Fruit fly (Drosophila melanogaster) whole organism, prepupa: ENCODE results near the gene aqz.

Experiments
- Blimp-1 ChIP-seq: fragments of 200-800 bp; sonication (Bioruptor generic); optimal IDR thresholded peaks from 3 replicates; lab custom pipeline; 2017; ENCODE audit warnings: missing biosample characterization, missing genetic modification characterization, mild to moderate bottlenecking, moderate library complexity, missing genetic modification reagents
- CG10631 ChIP-seq: fragments of 200-800 bp; sonication (Bioruptor generic); optimal IDR thresholded peaks from 2 replicates; lab custom pipeline; 2016; ENCODE audit warnings: missing biosample characterization, missing genetic modification characterization
- CG10669 ChIP-seq: fragments of 200-800 bp; sonication (Bioruptor generic); optimal IDR thresholded peaks from 3 replicates; lab custom pipeline; 2018; ENCODE audit warnings: missing biosample characterization, mild to moderate bottlenecking, missing genetic modification characterization, moderate library complexity
- CG11294 ChIP-seq: fragments of 200-800 bp; sonication (Bioruptor generic); IDR thresholded peaks from 2 replicates; pipeline ENCODE4 v1.3.6; 2022; ENCODE audit warnings: missing biosample characterization, missing genetic modification characterization
- CG11902 ChIP-seq: fragments of 200-800 bp; sonication (Bioruptor generic); optimal IDR thresholded peaks from 3 replicates; lab custom pipeline; 2016; ENCODE audit warnings: missing biosample characterization, missing genetic modification characterization
- CG15336 ChIP-seq: fragments of 200-800 bp; sonication (Bioruptor generic); IDR thresholded peaks from 2 replicates; pipeline ENCODE4 v1.3.6; 2022; ENCODE audit warnings: missing biosample characterization, missing genetic modification characterization
- CG1621 ChIP-seq: fragments of 200-800 bp; sonication (Bioruptor generic); optimal IDR thresholded peaks from 3 replicates; lab custom pipeline; 2018; ENCODE audit warnings: missing biosample characterization, mild to moderate bottlenecking, missing genetic modification characterization
- CG16779 ChIP-seq: fragments of 200-800 bp; sonication (Bioruptor generic); optimal IDR thresholded peaks from 3 replicates; lab custom pipeline; 2017; ENCODE audit warnings: missing biosample characterization, mild to moderate bottlenecking, missing genetic modification characterization
- CG3032 ChIP-seq: fragments of 200-800 bp; optimal IDR thresholded peaks from 2 replicates; lab custom pipeline; 2019; ENCODE audit warnings: missing biosample characterization, mild to moderate bottlenecking, missing genetic modification characterization, moderate library complexity
- CG31627 ChIP-seq: fragments of 200-800 bp; sonication (Bioruptor generic); optimal IDR thresholded peaks from 3 replicates; lab custom pipeline; 2016; ENCODE audit warnings: missing biosample characterization, missing genetic modification characterization
- CG32006 ChIP-seq: fragments of 200-800 bp; sonication (Bioruptor generic); optimal IDR thresholded peaks from 3 replicates; lab custom pipeline; 2017; ENCODE audit warnings: missing biosample characterization, mild to moderate bottlenecking, missing genetic modification characterization
- CG3919 ChIP-seq: fragments of 200-800 bp; sonication (Bioruptor generic); optimal IDR thresholded peaks from 3 replicates; lab custom pipeline; 2016; ENCODE audit warnings: missing biosample characterization, missing genetic modification characterization
- CG4318 ChIP-seq: fragments of 200-800 bp; sonication (Bioruptor generic); optimal IDR thresholded peaks from 3 replicates; lab custom pipeline; 2017; ENCODE audit warnings: missing biosample characterization, mild to moderate bottlenecking, missing genetic modification characterization
- CG6163 ChIP-seq: fragments of 200-800 bp; sonication (Bioruptor generic); IDR thresholded peaks from 3 replicates; pipeline ENCODE4 v1.3.6; 2022; ENCODE audit warnings: missing biosample characterization, missing genetic modification characterization
- CG6276 ChIP-seq: fragments of 200-800 bp; sonication (Bioruptor generic); optimal IDR thresholded peaks from 2 replicates; lab custom pipeline; 2017; ENCODE audit warnings: missing biosample characterization, mild to moderate bottlenecking, missing genetic modification characterization
- CG6792 ChIP-seq: fragments of 200-800 bp; sonication (Bioruptor generic); optimal IDR thresholded peaks from 3 replicates; lab custom pipeline; 2016; ENCODE audit warnings: missing biosample characterization, missing genetic modification characterization
- CG6808 ChIP-seq: fragments of 200-800 bp; sonication (Bioruptor generic); optimal IDR thresholded peaks from 3 replicates; lab custom pipeline; 2017; ENCODE audit warnings: missing biosample characterization, missing genetic modification characterization, mild to moderate bottlenecking, moderate library complexity, missing genetic modification reagents
- CG7368 ChIP-seq: fragments of 200-800 bp; sonication (Bioruptor generic); optimal IDR thresholded peaks from 3 replicates; lab custom pipeline; 2016; ENCODE audit warnings: missing biosample characterization, missing genetic modification characterization
- CG8119 ChIP-seq: fragments of 200-800 bp; sonication (Bioruptor generic); IDR thresholded peaks from 3 replicates; pipeline ENCODE4 v1.3.6; 2022; ENCODE audit warnings: missing biosample characterization, missing genetic modification characterization
- CG8319 ChIP-seq: fragments of 200-800 bp; sonication (Bioruptor generic); optimal IDR thresholded peaks from 3 replicates; lab custom pipeline; 2016; ENCODE audit warnings: missing biosample characterization, missing genetic modification characterization
- CG8632 ChIP-seq: fragments of 200-800 bp; sonication (Bioruptor generic); optimal IDR thresholded peaks from 3 replicates; lab custom pipeline; 2016; ENCODE audit warnings: missing biosample characterization, missing genetic modification characterization
- Eip78C ChIP-seq: fragments of 200-800 bp; sonication (Bioruptor generic); peaks from one replicate; lab custom pipeline; 2016; ENCODE audit warnings: missing biosample characterization, missing genetic modification characterization
- Eip93F ChIP-seq: fragments of 200-800 bp; sonication (Bioruptor generic); optimal IDR thresholded peaks from 2 replicates; lab custom pipeline; 2016; ENCODE audit warnings: missing biosample characterization, mild to moderate bottlenecking, missing genetic modification characterization
- Ets96B ChIP-seq: fragments of 200-800 bp; optimal IDR thresholded peaks from 2 replicates; lab custom pipeline; 2019; ENCODE audit warnings: missing biosample characterization, mild to moderate bottlenecking, missing genetic modification characterization, moderate library complexity
- Gug ChIP-seq: fragments of 200-800 bp; sonication (Bioruptor generic); IDR thresholded peaks from 2 replicates; pipeline ENCODE4 v1.3.6; 2022; ENCODE audit warnings: missing biosample characterization, missing genetic modification characterization
- Hr38 ChIP-seq: sonication (Bioruptor generic); optimal IDR thresholded peaks from 2 replicates; lab custom pipeline; 2016; ENCODE audit warnings: missing biosample characterization, missing genetic modification characterization
- Hr4 ChIP-seq: fragments of 200-800 bp; sonication (Bioruptor generic); optimal IDR thresholded peaks from 3 replicates; lab custom pipeline; 2016; ENCODE audit warnings: missing biosample characterization, missing genetic modification characterization
- Lpt ChIP-seq: fragments of 200-800 bp; sonication (Bioruptor generic); optimal IDR thresholded peaks from 3 replicates; lab custom pipeline; 2016; ENCODE audit warnings: missing biosample characterization, missing genetic modification characterization
- Met ChIP-seq: fragments of 200-800 bp; sonication (Bioruptor generic); optimal IDR thresholded peaks from 3 replicates; lab custom pipeline; 2016; ENCODE audit warnings: missing biosample characterization, missing genetic modification characterization
- Smox ChIP-seq: fragments of 200-800 bp; sonication (Bioruptor generic); optimal IDR thresholded peaks from 3 replicates; lab custom pipeline; 2016; ENCODE audit warnings: missing biosample characterization, missing genetic modification characterization
- Sox102F ChIP-seq: fragments of 200-800 bp; sonication (Bioruptor generic); optimal IDR thresholded peaks from 2 replicates; lab custom pipeline; 2016; ENCODE audit warnings: missing biosample characterization, mild to moderate bottlenecking, missing genetic modification characterization
- Sox14 ChIP-seq: fragments of 200-800 bp; sonication (Bioruptor generic); optimal IDR thresholded peaks from 3 replicates; lab custom pipeline; 2016; ENCODE audit warnings: missing biosample characterization, missing genetic modification characterization
- Sox15 ChIP-seq: fragments of 200-800 bp; sonication (Bioruptor generic); optimal IDR thresholded peaks from 3 replicates; lab custom pipeline; 2016; ENCODE audit warnings: missing biosample characterization, missing genetic modification characterization
- acj6 ChIP-seq: fragments of 200-800 bp; sonication (Bioruptor generic); optimal IDR thresholded peaks from 3 replicates; lab custom pipeline; 2016; ENCODE audit warnings: missing biosample characterization, missing genetic modification characterization
- dac ChIP-seq: fragments of 200-800 bp; sonication (Bioruptor generic); optimal IDR thresholded peaks from 2 replicates; lab custom pipeline; 2017; ENCODE audit warnings: missing biosample characterization, mild to moderate bottlenecking, missing genetic modification characterization
- eg ChIP-seq: fragments of 200-800 bp; sonication (Bioruptor generic); IDR thresholded peaks from 3 replicates; pipeline ENCODE4 v1.3.6; 2022; ENCODE audit warnings: missing biosample characterization, missing genetic modification characterization
- esn ChIP-seq: fragments of 200-800 bp; sonication (Bioruptor generic); optimal IDR thresholded peaks from 2 replicates; lab custom pipeline; 2016; ENCODE audit warnings: missing biosample characterization, mild to moderate bottlenecking, missing genetic modification characterization, moderate library complexity
- fd59A ChIP-seq: fragments of 200-800 bp; sonication (Bioruptor generic); optimal IDR thresholded peaks from 2 replicates; lab custom pipeline; 2017; ENCODE audit warnings: missing biosample characterization, mild to moderate bottlenecking, missing genetic modification characterization, missing genetic modification reagents
- fd85E ChIP-seq: fragments of 200-800 bp; sonication (Bioruptor generic); optimal IDR thresholded peaks from 3 replicates; lab custom pipeline; 2016; ENCODE audit warnings: missing biosample characterization, missing genetic modification characterization
- fkh ChIP-seq: fragments of 200-800 bp; sonication (Bioruptor generic); optimal IDR thresholded peaks from 3 replicates; lab custom pipeline; 2017; ENCODE audit warnings: missing biosample characterization, mild to moderate bottlenecking, missing genetic modification characterization, moderate library complexity
- net ChIP-seq: fragments of 200-800 bp; sonication (Bioruptor generic); optimal IDR thresholded peaks from 3 replicates; lab custom pipeline; 2016; ENCODE audit warnings: missing biosample characterization, missing genetic modification characterization
- salr ChIP-seq, 2 experiments: fragments of 200-800 bp; sonication (Bioruptor generic); optimal IDR thresholded peaks; 3 replicates each; lab custom pipeline; 2016 to 2018; ENCODE audit warnings: missing biosample characterization in 2 of 2, missing genetic modification characterization in 2 of 2, mild to moderate bottlenecking in 1 of 2
- spab ChIP-seq: fragments of 200-800 bp; sonication (Bioruptor generic); optimal IDR thresholded peaks from 2 replicates; lab custom pipeline; 2017; ENCODE audit warnings: missing biosample characterization, mild to moderate bottlenecking, missing genetic modification characterization, missing genetic modification reagents
- ss ChIP-seq, 2 experiments: fragments of 200-800 bp; sonication (Bioruptor generic); optimal IDR thresholded peaks; 2 replicates in 1 of 2; 3 replicates in 1 of 2; lab custom pipeline; 2017 to 2018; ENCODE audit warnings: mild to moderate bottlenecking in 2 of 2, missing biosample characterization in 2 of 2, missing genetic modification characterization in 2 of 2, moderate library complexity in 1 of 2
- svp ChIP-seq: fragments of 200-800 bp; sonication (Bioruptor generic); peaks from one replicate; lab custom pipeline; 2016; ENCODE audit warnings: missing biosample characterization, missing genetic modification characterization
- topi ChIP-seq: fragments of 200-800 bp; sonication (Bioruptor generic); optimal IDR thresholded peaks from 3 replicates; lab custom pipeline; 2016; ENCODE audit warnings: missing biosample characterization, missing genetic modification characterization
- vri ChIP-seq: fragments of 200-800 bp; sonication (Bioruptor generic); optimal IDR thresholded peaks from 3 replicates; lab custom pipeline; 2016; ENCODE audit warnings: missing biosample characterization, mild to moderate bottlenecking, missing genetic modification characterization

aqz gene

dm6 chr3R:8822919-8823318 lies 2.4 kb upstream of the aqz start:
- TF ChIP-seq CG31627 (GFP tag; lab: Kevin White, UChicago): no peak
- TF ChIP-seq CG4318 (GFP tag; lab: Kevin White, UChicago): no peak
- no peak for TF ChIP-seq svp (GFP tag; lab: Kevin White, UChicago)
- no peak for TF ChIP-seq Blimp-1 (GFP tag; lab: Kevin White, UChicago)
- TF ChIP-seq CG8119 (GFP tag; lab: Robert Waterston, UW): no peak
- TF ChIP-seq net (GFP tag; lab: Kevin White, UChicago): no peak
- TF ChIP-seq Eip78C (GFP tag; lab: Kevin White, UChicago): no peak
- no peak for TF ChIP-seq eg (GFP tag; lab: Robert Waterston, UW)
- TF ChIP-seq, all 60 proteins: peak for 0

dm6 chr3R:8821623-8822022 lies 1.1 kb upstream of the aqz start, which contains the start of gene CG8369:
Gene CG8369 (plus strand): TSS chr3R:8822008.
- TF ChIP-seq CG8632 (GFP tag; lab: Kevin White, UChicago) (no peak), CG11294 (GFP tag; lab: Robert Waterston, UW) (no peak), acj6 (GFP tag; lab: Kevin White, UChicago) (no peak), esn (GFP tag; lab: Kevin White, UChicago) (no peak), CG10631 (GFP tag; lab: Kevin White, UChicago) (no peak), fkh (GFP tag; lab: Kevin White, UChicago) (peak; percentile 7), svp (GFP tag; lab: Kevin White, UChicago) (peak; percentile 98), CG8319 (GFP tag; lab: Kevin White, UChicago) (no peak), Hr4 (GFP tag; lab: Kevin White, UChicago) (no peak), CG6163 (GFP tag; lab: Robert Waterston, UW) (no peak), CG1621 (tag; lab: Kevin White, UChicago) (no peak)

- TF ChIP-seq vri (peak; percentile 48), CG7368 (GFP tag; lab: Kevin White, UChicago) (peak; percentile 5), fd85E (GFP tag; lab: Kevin White, UChicago) (no peak), Gug (no peak), ss (GFP tag; optimal IDR thresholded peaks at IDR 0.05; lab: Kevin White, UChicago) (peak in 1 of 2 experiments; percentile 50), Sox15 (no peak), Lpt (GFP tag; lab: Kevin White, UChicago) (no peak), CG32006 (GFP tag; lab: Kevin White, UChicago) (no peak), Met (GFP tag; lab: Kevin White, UChicago) (peak; percentile 14), fd59A (GFP tag; lab: Kevin White, UChicago) (no peak), salr (GFP tag; optimal IDR thresholded peaks at IDR 0.05; lab: Kevin White, UChicago) (no peak), CG8319 (GFP tag; lab: Kevin White, UChicago) (no peak), Hr38 (GFP tag; lab: Kevin White, UChicago) (no peak), CG6792 (GFP tag; lab: Kevin White, UChicago) (no peak), CG1621 (tag; lab: Kevin White, UChicago) (no peak), CG15336 (GFP tag; lab: Robert Waterston, UW) (no peak), Sox14 (peak; percentile 20), CG16779 (tag; lab: Kevin White, UChicago) (peak; percentile 12), CG11294 (GFP tag; lab: Robert Waterston, UW) (no peak), Sox102F (GFP tag; lab: Kevin White, UChicago) (no peak), Blimp-1 (GFP tag; lab: Kevin White, UChicago) (no peak), topi (GFP tag; lab: Kevin White, UChicago) (peak; percentile 8), CG10669 (no peak), Eip93F (no peak), CG8119 (GFP tag; lab: Robert Waterston, UW) (no peak), spab (GFP tag; lab: Kevin White, UChicago) (no peak), CG6808 (GFP tag; lab: Kevin White, UChicago) (no peak), CG3919 (peak; percentile 6), dac (GFP tag; lab: Kevin White, UChicago) (no peak), Smox (GFP tag; lab: Kevin White, UChicago) (peak; percentile 3), fkh (GFP tag; lab: Kevin White, UChicago) (peak; percentile 77), CG3032 (no peak), CG11902 (no peak), Ets96B (tag; lab: Kevin White, UChicago) (no peak), CG6276 (GFP tag; lab: Kevin White, UChicago) (no peak)
These were observed 878 bp downstream of the aqz start for dm6 chr3R:8819551-8820057.
